Fruit fly (Drosophila melanogaster) whole organism, embryonic: ENCODE measurements around the gene Hecw.
A peak's percentile ranks its signal among the peaks of the same experiment; 100 is the strongest.

Source experiments
- Ada2b ChIP-seq: fragments of 200-800 bp; sonication (Bioruptor generic); IDR thresholded peaks from 2 replicates; pipeline ENCODE4 v1.3.6; 2022; ENCODE audit warnings: missing biosample characterization, missing genetic modification characterization
- B-H2 ChIP-seq: fragments of 200-800 bp; sonication (Bioruptor generic); optimal IDR thresholded peaks from 2 replicates; lab custom pipeline; 2018; ENCODE audit warnings: missing biosample characterization, mild to moderate bottlenecking, missing genetic modification characterization
- BEAF-32 ChIP-seq: fragments of 200-800 bp; sonication (Bioruptor generic); optimal IDR thresholded peaks from 3 replicates; lab custom pipeline; 2017; ENCODE audit warnings: missing biosample characterization, missing genetic modification characterization, mild to moderate bottlenecking, moderate library complexity, missing genetic modification reagents
- BtbVII ChIP-seq: fragments of 200-800 bp; sonication (Bioruptor generic); optimal IDR thresholded peaks from 3 replicates; lab custom pipeline; 2017; ENCODE audit warnings: missing biosample characterization, mild to moderate bottlenecking, missing genetic modification characterization
- CG11560 ChIP-seq: fragments of 200-800 bp; sonication (Bioruptor generic); IDR thresholded peaks from 3 replicates; pipeline ENCODE4 v1.3.6; 2022; ENCODE audit warnings: missing biosample characterization, missing genetic modification characterization
- CG12071 ChIP-seq: fragments of 200-800 bp; sonication (Bioruptor generic); optimal IDR thresholded peaks from 3 replicates; lab custom pipeline; 2018; ENCODE audit warnings: missing biosample characterization, mild to moderate bottlenecking, missing genetic modification characterization
- CG14014 ChIP-seq: fragments of 200-800 bp; sonication (Bioruptor generic); IDR thresholded peaks from 2 replicates; pipeline ENCODE4 v1.3.6; 2022; ENCODE audit warnings: missing biosample characterization, missing genetic modification characterization
- CG14667 ChIP-seq: fragments of 200-800 bp; sonication (Bioruptor generic); IDR thresholded peaks from 2 replicates; pipeline ENCODE4 v1.3.6; 2022; ENCODE audit warnings: missing biosample characterization, missing genetic modification characterization
- CG18619 ChIP-seq: fragments of 200-800 bp; sonication (Bioruptor generic); optimal IDR thresholded peaks from 3 replicates; lab custom pipeline; 2017; ENCODE audit warnings: missing biosample characterization, mild to moderate bottlenecking, missing genetic modification characterization
- CG2129 ChIP-seq: fragments of 200-800 bp; sonication (Bioruptor generic); IDR thresholded peaks from 2 replicates; pipeline ENCODE4 v1.3.6; 2022; ENCODE audit warnings: missing biosample characterization, missing genetic modification characterization; ENCODE audit not compliant: partially characterized antibody
- CG2678 ChIP-seq: fragments of 200-800 bp; sonication (Bioruptor generic); optimal IDR thresholded peaks from 3 replicates; lab custom pipeline; 2019; ENCODE audit warnings: missing biosample characterization, mild to moderate bottlenecking, missing genetic modification characterization, moderate library complexity
- CG3281 ChIP-seq: fragments of 200-800 bp; sonication (Bioruptor generic); optimal IDR thresholded peaks from 3 replicates; lab custom pipeline; 2017; ENCODE audit warnings: missing biosample characterization, mild to moderate bottlenecking, missing genetic modification characterization
- CG34422 ChIP-seq: fragments of 200-800 bp; sonication (Bioruptor generic); IDR thresholded peaks from 3 replicates; pipeline ENCODE4 v1.3.6; 2022; ENCODE audit warnings: missing biosample characterization, missing genetic modification characterization
- CG4404 ChIP-seq: fragments of 200-800 bp; sonication (Bioruptor generic); IDR thresholded peaks from 2 replicates; pipeline ENCODE4 v1.3.6; 2022; ENCODE audit warnings: missing biosample characterization, missing genetic modification characterization
- CG6765 ChIP-seq: fragments of 200-800 bp; sonication (Bioruptor generic); optimal IDR thresholded peaks from 3 replicates; lab custom pipeline; 2017; ENCODE audit warnings: missing biosample characterization, mild to moderate bottlenecking, missing genetic modification characterization
- CG7372 ChIP-seq: fragments of 200-800 bp; sonication (Bioruptor generic); IDR thresholded peaks from 2 replicates; pipeline ENCODE4 v1.3.6; 2022; ENCODE audit warnings: missing biosample characterization, missing genetic modification characterization
- CG8478 ChIP-seq: fragments of >200 bp; optimal IDR thresholded peaks from 2 replicates; lab custom pipeline; 2018
- CG9215 ChIP-seq: fragments of 200-800 bp; sonication (Bioruptor generic); IDR thresholded peaks from 2 replicates; pipeline ENCODE4 v1.3.6; 2022; ENCODE audit warnings: missing biosample characterization, missing genetic modification characterization
- CG9876 ChIP-seq: fragments of 200-800 bp; sonication (Bioruptor generic); optimal IDR thresholded peaks from 2 replicates; lab custom pipeline; 2016; ENCODE audit warnings: missing biosample characterization, missing genetic modification characterization
- Chrac-16 ChIP-seq: fragments of 200-800 bp; sonication (Bioruptor generic); optimal IDR thresholded peaks from 3 replicates; lab custom pipeline; 2016; ENCODE audit warnings: missing biosample characterization, missing genetic modification characterization
- Dip2 ChIP-seq: fragments of 200-800 bp; sonication (Bioruptor generic); IDR thresholded peaks from 2 replicates; pipeline ENCODE4 v1.3.6; 2022; ENCODE audit warnings: missing biosample characterization, missing genetic modification characterization
- Fer2 ChIP-seq: fragments of 200-800 bp; sonication (Bioruptor generic); optimal IDR thresholded peaks from 2 replicates; lab custom pipeline; 2018; ENCODE audit warnings: missing biosample characterization, mild to moderate bottlenecking, missing genetic modification characterization, moderate library complexity
- Fer3 ChIP-seq: fragments of 200-800 bp; sonication (Bioruptor generic); optimal IDR thresholded peaks from 2 replicates; lab custom pipeline; 2018; ENCODE audit warnings: missing biosample characterization, mild to moderate bottlenecking, missing genetic modification characterization, moderate library complexity
- HLH54F ChIP-seq: fragments of 200-800 bp; sonication (Bioruptor generic); optimal IDR thresholded peaks from 3 replicates; lab custom pipeline; 2016; ENCODE audit warnings: missing biosample characterization, missing genetic modification characterization
- HmgD ChIP-seq: fragments of 200-800 bp; sonication (Bioruptor generic); optimal IDR thresholded peaks from 3 replicates; lab custom pipeline; 2016; ENCODE audit warnings: missing biosample characterization, missing genetic modification characterization
- Hr51 ChIP-seq, 2 experiments: fragments of 200-800 bp; sonication (Bioruptor generic); optimal IDR thresholded peaks; 2 replicates in 1 of 2; 3 replicates in 1 of 2; lab custom pipeline; 2016 to 2018; ENCODE audit warnings: missing biosample characterization in 2 of 2, missing genetic modification characterization in 2 of 2, mild to moderate bottlenecking in 1 of 2, moderate library complexity in 1 of 2
- Hr78 ChIP-seq, 2 experiments: fragments of 200-800 bp in 1 of 2; fragments of >200 bp in 1 of 2; sonication (Bioruptor generic) in 1 of 2; optimal IDR thresholded peaks; 2 replicates each; lab custom pipeline; 2017 to 2019; ENCODE audit warnings: missing biosample characterization in 2 of 2, missing genetic modification characterization in 2 of 2, mild to moderate bottlenecking in 1 of 2, moderate library complexity in 1 of 2
- Hsf ChIP-seq: fragments of 200-800 bp; sonication (Bioruptor generic); optimal IDR thresholded peaks from 3 replicates; lab custom pipeline; 2016; ENCODE audit warnings: missing biosample characterization, missing genetic modification characterization
- MESR4 ChIP-seq: fragments of 200-800 bp; sonication (Bioruptor generic); optimal IDR thresholded peaks from 2 replicates; lab custom pipeline; 2018; ENCODE audit warnings: missing biosample characterization, mild to moderate bottlenecking, missing genetic modification characterization, moderate library complexity
- Mrtf ChIP-seq: fragments of 200-800 bp; sonication (Bioruptor generic); IDR thresholded peaks from 3 replicates; pipeline ENCODE4 v1.3.6; 2022; ENCODE audit warnings: missing biosample characterization, missing genetic modification characterization
- Myb ChIP-seq: fragments of 200-800 bp; sonication (Bioruptor generic); optimal IDR thresholded peaks from 2 replicates; lab custom pipeline; 2016; ENCODE audit warnings: missing biosample characterization, missing genetic modification characterization
- Sox102F ChIP-seq: fragments of 200-800 bp; sonication (Bioruptor generic); optimal IDR thresholded peaks from 2 replicates; lab custom pipeline; 2018; ENCODE audit warnings: missing biosample characterization, mild to moderate bottlenecking, missing genetic modification characterization, moderate library complexity
- Stat92E ChIP-seq, 3 experiments: fragments of >200 bp in 2 of 3; fragments of 200-800 bp in 1 of 3; sonication (Bioruptor generic) in 1 of 3; optimal IDR thresholded peaks; 2 replicates each; lab custom pipeline; 2017 to 2019; ENCODE audit warnings: missing biosample characterization in 3 of 3, missing genetic modification characterization in 3 of 3, mild to moderate bottlenecking in 1 of 3, moderate library complexity in 1 of 3
- chinmo ChIP-seq: fragments of 200-800 bp; sonication (Bioruptor generic); IDR thresholded peaks from 4 replicates; pipeline ENCODE4 v1.3.6; 2022; ENCODE audit warnings: missing biosample characterization, missing genetic modification characterization; ENCODE audit not compliant: partially characterized antibody
- crol ChIP-seq: fragments of 200-800 bp; sonication (Bioruptor generic); IDR thresholded peaks from 2 replicates; pipeline ENCODE4 v1.3.6; 2022; ENCODE audit warnings: missing biosample characterization, missing genetic modification characterization
- disco-r ChIP-seq: fragments of 200-800 bp; sonication (Bioruptor generic); optimal IDR thresholded peaks from 2 replicates; lab custom pipeline; 2016; ENCODE audit warnings: missing biosample characterization, missing genetic modification characterization
- dysf ChIP-seq: fragments of 200-800 bp; sonication (Bioruptor generic); IDR thresholded peaks from 3 replicates; pipeline ENCODE4 v1.3.6; 2022; ENCODE audit warnings: missing biosample characterization, missing genetic modification characterization
- eve ChIP-seq, 2 experiments: fragments of >200 bp; optimal IDR thresholded peaks; 2 replicates each; lab custom pipeline; 2017; ENCODE audit warnings: missing biosample characterization in 2 of 2, missing genetic modification characterization in 2 of 2
- jigr1 ChIP-seq: fragments of 200-800 bp; sonication (Bioruptor generic); IDR thresholded peaks from 3 replicates; pipeline ENCODE4 v1.3.6; 2022; ENCODE audit warnings: missing biosample characterization, missing genetic modification characterization
- nerfin-1 ChIP-seq: fragments of 200-800 bp; sonication (Bioruptor generic); optimal IDR thresholded peaks from 3 replicates; lab custom pipeline; 2019; ENCODE audit warnings: missing biosample characterization, mild to moderate bottlenecking, missing genetic modification characterization, moderate library complexity
- nerfin-2 ChIP-seq: fragments of 200-800 bp; sonication (Bioruptor generic); IDR thresholded peaks from 2 replicates; pipeline ENCODE4 v1.3.6; 2022; ENCODE audit warnings: missing biosample characterization, missing genetic modification characterization; ENCODE audit not compliant: partially characterized antibody
- nmo ChIP-seq: fragments of 200-800 bp; sonication (Bioruptor generic); optimal IDR thresholded peaks from 2 replicates; lab custom pipeline; 2018; ENCODE audit warnings: missing biosample characterization, mild to moderate bottlenecking, missing genetic modification characterization, moderate library complexity
- org-1 ChIP-seq: fragments of 200-800 bp; sonication (Bioruptor generic); optimal IDR thresholded peaks from 2 replicates; lab custom pipeline; 2017; ENCODE audit warnings: missing biosample characterization, missing genetic modification characterization
- pb ChIP-seq: fragments of 200-800 bp; sonication (Bioruptor generic); optimal IDR thresholded peaks from 3 replicates; lab custom pipeline; 2016; ENCODE audit warnings: missing biosample characterization, missing genetic modification characterization
- ranshi ChIP-seq: fragments of 200-800 bp; sonication (Bioruptor generic); IDR thresholded peaks from 2 replicates; pipeline ENCODE4 v1.3.6; 2022; ENCODE audit warnings: missing biosample characterization, missing genetic modification characterization
- schlank ChIP-seq: fragments of 200-800 bp; sonication (Bioruptor generic); optimal IDR thresholded peaks from 2 replicates; lab custom pipeline; 2018; ENCODE audit warnings: missing biosample characterization, mild to moderate bottlenecking, missing genetic modification characterization
- tap ChIP-seq: fragments of 200-800 bp; optimal IDR thresholded peaks from 3 replicates; lab custom pipeline; 2019; ENCODE audit warnings: missing biosample characterization, mild to moderate bottlenecking, missing genetic modification characterization, moderate library complexity
- ttk ChIP-seq: fragments of 200-800 bp; sonication (Bioruptor generic); IDR thresholded peaks from 2 replicates; pipeline ENCODE4 v2.1.2; 2022; ENCODE audit warnings: missing biosample characterization, missing genetic modification characterization
- unpg ChIP-seq: fragments of 200-800 bp; sonication (Bioruptor generic); optimal IDR thresholded peaks from 3 replicates; lab custom pipeline; 2018; ENCODE audit warnings: missing biosample characterization, mild to moderate bottlenecking, missing genetic modification characterization, moderate library complexity
- wor ChIP-seq: fragments of 200-800 bp; sonication (Bioruptor generic); IDR thresholded peaks from 2 replicates; pipeline ENCODE4 v1.3.6; 2022; ENCODE audit warnings: missing biosample characterization, missing genetic modification characterization

Hecw gene

DNA sequence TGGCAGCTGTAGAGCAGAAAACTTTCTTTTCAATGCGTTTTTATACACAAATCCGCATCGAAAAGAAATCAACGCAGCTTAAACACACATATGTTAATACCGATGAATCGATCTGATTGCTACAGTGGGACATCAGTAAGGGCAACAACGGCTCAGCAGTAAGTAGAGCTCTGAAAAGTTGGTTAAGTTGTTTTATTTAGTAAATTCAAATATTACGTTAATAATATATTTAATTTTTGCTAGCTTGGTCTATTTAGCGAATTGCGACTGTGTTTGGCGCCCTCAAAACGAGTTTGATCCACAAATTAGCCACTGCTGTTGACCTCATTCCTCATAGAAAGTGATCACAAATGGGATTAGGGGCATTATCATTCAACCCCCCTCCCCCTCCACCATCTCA is 43.3 kb downstream of the Hecw start (continued):
- TF ChIP-seq Fer3 (tag; lab: Kevin White, UChicago) (peak; percentile 59), BtbVII (GFP tag; lab: Kevin White, UChicago) (no peak), CG2129 (GFP tag; lab: Robert Waterston, UW) (no peak), CG14014 (GFP tag; lab: Robert Waterston, UW) (peak; percentile 65; the same call in 1 of the 2 replicates), Mrtf (peak; percentile 62; the same call in 1 of the 3 replicates), CG3281 (GFP tag; lab: Kevin White, UChicago) (no peak), HLH54F (GFP tag; lab: Kevin White, UChicago) (no peak), ranshi (GFP tag; lab: Robert Waterston, UW) (peak; percentile 48; the same call in 1 of the 2 replicates), B-H2 (GFP tag; lab: Kevin White, UChicago) (no peak), CG9876 (no peak), CG18619 (no peak), jigr1 (GFP tag; lab: Robert Waterston, UW) (no peak), CG11560 (tag; lab: Robert Waterston, UW) (no peak), MESR4 (GFP tag; lab: Kevin White, UChicago) (no peak), org-1 (GFP tag; lab: Kevin White, UChicago) (no peak), Myb (GFP tag; lab: Kevin White, UChicago) (no peak), CG7372 (GFP tag; lab: Robert Waterston, UW) (peak; percentile 61), Hr51 (GFP tag; optimal IDR thresholded peaks at IDR 0.05; lab: Kevin White, UChicago) (peak in 1 of 2 experiments; percentile 63), nerfin-2 (GFP tag; lab: Robert Waterston, UW) (no peak), Dip2 (no peak), BEAF-32 (GFP tag; lab: Kevin White, UChicago) (no peak), CG6765 (GFP tag; lab: Kevin White, UChicago) (no peak), CG9215 (GFP tag; lab: Robert Waterston, UW) (no peak), ttk (GFP tag; lab: Robert Waterston, UW) (peak; percentile 73), chinmo (GFP tag; lab: Robert Waterston, UW) (no peak), eve (GFP tag; optimal IDR thresholded peaks at IDR 0.05; lab: Kevin White, UChicago) (peak in 1 of 2 experiments; percentile 77), CG14667 (peak; percentile 36; the same call in 1 of the 2 replicates), Chrac-16 (GFP tag; lab: Kevin White, UChicago) (peak; percentile 40), Fer2 (tag; lab: Kevin White, UChicago) (peak; percentile 1), tap (peak; percentile 39), CG34422 (peak; percentile 61; the same call in 1 of the 3 replicates), HmgD (GFP tag; lab: Kevin White, UChicago) (no peak), wor (peak; percentile 58), CG4404 (GFP tag; lab: Robert Waterston, UW) (no peak; the same call in 1 of the 2 replicates), nerfin-1 (peak; percentile 38), CG12071 (GFP tag; lab: Kevin White, UChicago) (peak; percentile 52), Sox102F (peak; percentile 82), pb (GFP tag; lab: Kevin White, UChicago) (no peak), CG2678 (tag; lab: Kevin White, UChicago) (peak; percentile 74), Hr78 (GFP tag; optimal IDR thresholded peaks at IDR 0.05; lab: Kevin White, UChicago) (peak in 1 of 2 experiments; percentile 36), schlank (no peak), crol (GFP tag; lab: Robert Waterston, UW) (0 out of 2 replicates have a peak, but pooled peaks have one; percentile 30), Hsf (GFP tag; lab: Kevin White, UChicago) (no peak), dysf (peak; percentile 61; the same call in 2 of the 3 replicates), Stat92E (GFP tag; optimal IDR thresholded peaks at IDR 0.05; lab: Kevin White, UChicago) (no peak), disco-r (GFP tag; lab: Kevin White, UChicago) (no peak), CG8478 (lab: Kevin White, UChicago) (no peak), unpg (peak; percentile 50), Ada2b (peak; percentile 49; the same call in 1 of the 2 replicates), nmo (GFP tag; lab: Kevin White, UChicago) (peak; percentile 70)
